Fruit fly (Drosophila melanogaster) whole organism, embryonic: ENCODE data around the gene Paf-AHalpha.

Experiments used
- CG10274 ChIP-seq: fragments of 200-800 bp; sonication (Bioruptor generic); optimal IDR thresholded peaks from 3 replicates; lab custom pipeline; 2017; ENCODE audit warnings: missing biosample characterization, mild to moderate bottlenecking, missing genetic modification characterization
- CG11695 ChIP-seq: fragments of 200-800 bp; sonication (Bioruptor generic); IDR thresholded peaks from 3 replicates; pipeline ENCODE4 v1.3.6; 2022; ENCODE audit warnings: missing biosample characterization, missing genetic modification characterization
- CG12744 ChIP-seq: fragments of 200-800 bp; sonication (Bioruptor generic); optimal IDR thresholded peaks from 2 replicates; lab custom pipeline; 2016; ENCODE audit warnings: missing biosample characterization, missing genetic modification characterization
- CG14050 ChIP-seq: fragments of 200-800 bp; sonication (Bioruptor generic); IDR thresholded peaks from 3 replicates; pipeline ENCODE4 v1.3.6; 2022; ENCODE audit warnings: missing biosample characterization, missing genetic modification characterization
- CG14710 ChIP-seq: fragments of 200-800 bp; sonication (Bioruptor generic); optimal IDR thresholded peaks from 3 replicates; lab custom pipeline; 2019; ENCODE audit warnings: missing biosample characterization, mild to moderate bottlenecking, missing genetic modification characterization, moderate library complexity
- CG14965 ChIP-seq: fragments of 200-800 bp; sonication (Bioruptor generic); optimal IDR thresholded peaks from 2 replicates; lab custom pipeline; 2016; ENCODE audit warnings: missing biosample characterization, missing genetic modification characterization, borderline replicate concordance
- CG18599 ChIP-seq: fragments of 200-800 bp; sonication (Bioruptor generic); optimal IDR thresholded peaks from 3 replicates; lab custom pipeline; 2017; ENCODE audit warnings: missing biosample characterization, missing genetic modification characterization, mild to moderate bottlenecking, moderate library complexity, missing genetic modification reagents
- CG2678 ChIP-seq: fragments of 200-800 bp; sonication (Bioruptor generic); optimal IDR thresholded peaks from 3 replicates; lab custom pipeline; 2019; ENCODE audit warnings: missing biosample characterization, mild to moderate bottlenecking, missing genetic modification characterization, moderate library complexity
- CG31224 ChIP-seq: fragments of 200-800 bp; sonication (Bioruptor generic); IDR thresholded peaks from 2 replicates; pipeline ENCODE4 v1.3.6; 2022; ENCODE audit warnings: missing biosample characterization, missing genetic modification characterization
- CG32532 ChIP-seq: fragments of 200-800 bp; sonication (Bioruptor generic); IDR thresholded peaks from 2 replicates; pipeline ENCODE4 v1.3.6; 2022; ENCODE audit warnings: missing biosample characterization, missing genetic modification characterization
- CG3407 ChIP-seq: fragments of 200-800 bp; sonication (Bioruptor generic); optimal IDR thresholded peaks from 2 replicates; lab custom pipeline; 2018; ENCODE audit warnings: missing biosample characterization, mild to moderate bottlenecking, missing genetic modification characterization
- CG4360 ChIP-seq: fragments of 200-800 bp; sonication (Bioruptor generic); IDR thresholded peaks from 2 replicates; pipeline ENCODE4 v1.3.6; 2022; ENCODE audit warnings: missing biosample characterization, missing genetic modification characterization
- CG43689 ChIP-seq: fragments of 200-800 bp; sonication (Bioruptor generic); IDR thresholded peaks from 2 replicates; pipeline ENCODE4 v1.3.6; 2022; ENCODE audit warnings: missing biosample characterization, missing genetic modification characterization
- CG5245 ChIP-seq: fragments of 200-800 bp; sonication (Bioruptor generic); optimal IDR thresholded peaks from 3 replicates; lab custom pipeline; 2016; ENCODE audit warnings: missing biosample characterization, missing genetic modification characterization
- CG6272 ChIP-seq: fragments of 200-800 bp; sonication (Bioruptor generic); IDR thresholded peaks from 2 replicates; pipeline ENCODE4 v1.3.6; 2022; ENCODE audit warnings: missing biosample characterization, missing genetic modification characterization
- CG7963 ChIP-seq: fragments of 200-800 bp; sonication (Bioruptor generic); IDR thresholded peaks from 3 replicates; pipeline ENCODE4 v1.3.6; 2022; ENCODE audit warnings: missing biosample characterization, missing genetic modification characterization; ENCODE audit not compliant: partially characterized antibody
- CG8089 ChIP-seq: fragments of 200-800 bp; sonication (Bioruptor generic); optimal IDR thresholded peaks from 3 replicates; lab custom pipeline; 2016; ENCODE audit warnings: missing biosample characterization, missing genetic modification characterization
- CG8359 ChIP-seq: fragments of 200-800 bp; sonication (Bioruptor generic); optimal IDR thresholded peaks from 2 replicates; lab custom pipeline; 2017; ENCODE audit warnings: missing biosample characterization, mild to moderate bottlenecking, missing genetic modification characterization, borderline replicate concordance
- CG8924 ChIP-seq: fragments of 200-800 bp; optimal IDR thresholded peaks from 3 replicates; lab custom pipeline; 2019; ENCODE audit warnings: missing biosample characterization, mild to moderate bottlenecking, missing genetic modification characterization, moderate library complexity
- CG9932 ChIP-seq: fragments of 200-800 bp; sonication (Bioruptor generic); IDR thresholded peaks from 2 replicates; pipeline ENCODE4 v1.3.6; 2022; ENCODE audit warnings: missing biosample characterization, missing genetic modification characterization
- Dfd ChIP-seq, 2 experiments: fragments of >200 bp; optimal IDR thresholded peaks; 2 replicates each; lab custom pipeline; 2017; ENCODE audit warnings: missing biosample characterization in 2 of 2, missing genetic modification characterization in 2 of 2
- Doc2 ChIP-seq: fragments of 200-800 bp; sonication (Bioruptor generic); IDR thresholded peaks from 2 replicates; pipeline ENCODE4 v1.3.6; 2022; ENCODE audit warnings: missing biosample characterization, missing genetic modification characterization
- Elba2 ChIP-seq: fragments of 200-800 bp; sonication (Bioruptor generic); optimal IDR thresholded peaks from 3 replicates; lab custom pipeline; 2016; ENCODE audit warnings: missing biosample characterization, missing genetic modification characterization
- GATAe ChIP-seq: fragments of 200-800 bp; sonication (Bioruptor generic); conservative IDR thresholded peaks from 2 replicates; pipeline ENCODE4 v1.3.6; 2022; ENCODE audit warnings: missing biosample characterization, missing genetic modification characterization
- Gsc ChIP-seq: fragments of 200-800 bp; sonication (Bioruptor generic); IDR thresholded peaks from 2 replicates; pipeline ENCODE4 v1.3.6; 2022; ENCODE audit warnings: missing biosample characterization, missing genetic modification characterization
- Hr39 ChIP-seq: fragments of >200 bp; optimal IDR thresholded peaks from 2 replicates; lab custom pipeline; 2017
- Hsf ChIP-seq: fragments of 200-800 bp; sonication (Bioruptor generic); optimal IDR thresholded peaks from 3 replicates; lab custom pipeline; 2016; ENCODE audit warnings: missing biosample characterization, missing genetic modification characterization
- MBD-R2 ChIP-seq: fragments of 200-800 bp; sonication (Bioruptor generic); IDR thresholded peaks from 2 replicates; pipeline ENCODE4 v1.3.6; 2022; ENCODE audit warnings: missing biosample characterization, missing genetic modification characterization
- Meics ChIP-seq: fragments of 200-800 bp; sonication (Bioruptor generic); optimal IDR thresholded peaks from 2 replicates; lab custom pipeline; 2017; ENCODE audit warnings: missing biosample characterization, mild to moderate bottlenecking, missing genetic modification characterization
- Neu2 ChIP-seq: fragments of 200-800 bp; sonication (Bioruptor generic); optimal IDR thresholded peaks from 3 replicates; lab custom pipeline; 2016; ENCODE audit warnings: missing biosample characterization, missing genetic modification characterization, borderline replicate concordance
- NfI ChIP-seq: fragments of 200-800 bp; sonication (Bioruptor generic); optimal IDR thresholded peaks from 3 replicates; lab custom pipeline; 2018; ENCODE audit warnings: missing biosample characterization, mild to moderate bottlenecking, missing genetic modification characterization, moderate library complexity
- PHDP ChIP-seq: fragments of 200-800 bp; sonication (Bioruptor generic); optimal IDR thresholded peaks from 3 replicates; lab custom pipeline; 2018; ENCODE audit warnings: missing biosample characterization, mild to moderate bottlenecking, missing genetic modification characterization, moderate library complexity
- Side ChIP-seq: fragments of 200-800 bp; sonication (Bioruptor generic); optimal IDR thresholded peaks from 2 replicates; lab custom pipeline; 2016; ENCODE audit warnings: missing biosample characterization, missing genetic modification characterization
- Spps ChIP-seq: fragments of 200-800 bp; sonication (Bioruptor generic); optimal IDR thresholded peaks from 2 replicates; lab custom pipeline; 2018; ENCODE audit warnings: missing biosample characterization, mild to moderate bottlenecking, missing genetic modification characterization
- Trl ChIP-seq, 3 experiments: fragments of >200 bp in 2 of 3; fragments of 200-800 bp in 1 of 3; sonication (Bioruptor generic) in 1 of 3; optimal IDR thresholded peaks; 2 replicates in 1 of 3; 3 replicates in 2 of 3; lab custom pipeline; 2016 to 2017; ENCODE audit warnings: missing biosample characterization in 1 of 3, missing genetic modification characterization in 1 of 3
- cg ChIP-seq: fragments of 200-800 bp; sonication (Bioruptor generic); optimal IDR thresholded peaks from 3 replicates; lab custom pipeline; 2019; ENCODE audit warnings: missing biosample characterization, mild to moderate bottlenecking, missing genetic modification characterization, moderate library complexity
- chinmo ChIP-seq: fragments of 200-800 bp; sonication (Bioruptor generic); IDR thresholded peaks from 4 replicates; pipeline ENCODE4 v1.3.6; 2022; ENCODE audit warnings: missing biosample characterization, missing genetic modification characterization; ENCODE audit not compliant: partially characterized antibody
- chm ChIP-seq: fragments of 200-800 bp; sonication (Bioruptor generic); IDR thresholded peaks from 2 replicates; pipeline ENCODE4 v1.3.6; 2022; ENCODE audit warnings: missing biosample characterization, missing genetic modification characterization
- crol ChIP-seq: fragments of 200-800 bp; sonication (Bioruptor generic); IDR thresholded peaks from 2 replicates; pipeline ENCODE4 v1.3.6; 2022; ENCODE audit warnings: missing biosample characterization, missing genetic modification characterization
- crp ChIP-seq, 2 experiments: fragments of 200-800 bp; sonication (Bioruptor generic); optimal IDR thresholded peaks; 2 replicates in 1 of 2; 3 replicates in 1 of 2; lab custom pipeline; 2017; ENCODE audit warnings: missing biosample characterization in 2 of 2, missing genetic modification characterization in 2 of 2, mild to moderate bottlenecking in 1 of 2, moderate library complexity in 1 of 2
- da ChIP-seq: fragments of 200-800 bp; sonication (Bioruptor generic); optimal IDR thresholded peaks from 2 replicates; lab custom pipeline; 2016; ENCODE audit warnings: missing biosample characterization, missing genetic modification characterization
- ham ChIP-seq: fragments of 200-800 bp; sonication (Bioruptor generic); IDR thresholded peaks from 2 replicates; pipeline ENCODE4 v1.3.6; 2022; ENCODE audit warnings: missing biosample characterization, missing genetic modification characterization
- maf-S ChIP-seq: fragments of 200-800 bp; sonication (Bioruptor generic); optimal IDR thresholded peaks from 2 replicates; lab custom pipeline; 2016; ENCODE audit warnings: missing biosample characterization, missing genetic modification characterization
- mld ChIP-seq: fragments of 200-800 bp; sonication (Bioruptor generic); IDR thresholded peaks from 3 replicates; pipeline ENCODE4 v1.3.6; 2022; ENCODE audit warnings: missing biosample characterization, missing genetic modification characterization; ENCODE audit not compliant: partially characterized antibody
- nerfin-1 ChIP-seq: fragments of 200-800 bp; sonication (Bioruptor generic); optimal IDR thresholded peaks from 3 replicates; lab custom pipeline; 2019; ENCODE audit warnings: missing biosample characterization, mild to moderate bottlenecking, missing genetic modification characterization, moderate library complexity
- otp ChIP-seq: fragments of 200-800 bp; sonication (Bioruptor generic); IDR thresholded peaks from 3 replicates; pipeline ENCODE4, ENCODE4 v1.3.6; 2022; ENCODE audit warnings: missing biosample characterization, missing genetic modification characterization
- pita ChIP-seq: fragments of 200-800 bp; sonication (Bioruptor generic); optimal IDR thresholded peaks from 2 replicates; lab custom pipeline; 2017; ENCODE audit warnings: missing biosample characterization, mild to moderate bottlenecking, missing genetic modification characterization
- ro ChIP-seq: fragments of 200-800 bp; sonication (Bioruptor generic); IDR thresholded peaks from 2 replicates; pipeline ENCODE4 v1.3.6; 2022; ENCODE audit warnings: missing biosample characterization, missing genetic modification characterization
- run ChIP-seq: fragments of 200-800 bp; sonication (Bioruptor generic); optimal IDR thresholded peaks from 3 replicates; lab custom pipeline; 2018; ENCODE audit warnings: missing biosample characterization, mild to moderate bottlenecking, missing genetic modification characterization
- wor ChIP-seq: fragments of 200-800 bp; sonication (Bioruptor generic); IDR thresholded peaks from 2 replicates; pipeline ENCODE4 v1.3.6; 2022; ENCODE audit warnings: missing biosample characterization, missing genetic modification characterization

The Paf-AHalpha gene

dm6 chrX:15760447-15761297 is 24.7 kb downstream of the Paf-AHalpha start, which contains the start of the genes Graf and mRpL3 (continued):
- TF ChIP-seq CG2678 (tag; lab: Kevin White, UChicago) (no peak), CG5245 (GFP tag; lab: Kevin White, UChicago) (no peak), crol (GFP tag; lab: Robert Waterston, UW) (no peak), CG32532 (GFP tag; lab: Robert Waterston, UW) (no peak), Meics (GFP tag; lab: Kevin White, UChicago) (no peak), maf-S (GFP tag; lab: Kevin White, UChicago) (no peak), da (GFP tag; lab: Kevin White, UChicago) (no peak), pita (GFP tag; lab: Kevin White, UChicago) (no peak), CG11695 (GFP tag; lab: Robert Waterston, UW) (0 out of 3 replicates have a peak, but pooled peaks have one; percentile 22), Gsc (no peak), nerfin-1 (tag; lab: Kevin White, UChicago) (no peak), cg (GFP tag; lab: Kevin White, UChicago) (peak; percentile 41), CG43689 (GFP tag; lab: Robert Waterston, UW) (no peak), wor (GFP tag; lab: Robert Waterston, UW) (no peak), Trl (optimal IDR thresholded peaks at IDR 0.05; lab: Kevin White, UChicago) (no peak), Trl (GFP tag; optimal IDR thresholded peaks at IDR 0.05; lab: Kevin White, UChicago) (no peak), CG12744 (GFP tag; lab: Kevin White, UChicago) (no peak), CG3407 (GFP tag; lab: Kevin White, UChicago) (no peak), chinmo (GFP tag; lab: Robert Waterston, UW) (peak; percentile 94), Spps (tag; lab: Kevin White, UChicago) (no peak), CG10274 (GFP tag; lab: Kevin White, UChicago) (no peak), Elba2 (GFP tag; lab: Kevin White, UChicago) (no peak), run (tag; lab: Kevin White, UChicago) (no peak), MBD-R2 (GFP tag; lab: Robert Waterston, UW) (no peak), CG14965 (no peak), Hsf (GFP tag; lab: Kevin White, UChicago) (peak; percentile 20), CG8359 (no peak), crp (GFP tag; optimal IDR thresholded peaks at IDR 0.05; lab: Kevin White, UChicago) (no peak), Side (GFP tag; lab: Kevin White, UChicago) (no peak), otp (GFP tag; lab: Robert Waterston, UW) (no peak), Doc2 (no peak), mld (peak; percentile 92), chm (GFP tag; lab: Robert Waterston, UW) (no peak), GATAe (GFP tag; lab: Robert Waterston, UW) (no peak), CG8924 (tag; lab: Kevin White, UChicago) (peak; percentile 30), CG4360 (no peak), CG6272 (no peak), CG18599 (GFP tag; lab: Kevin White, UChicago) (no peak), CG14050 (GFP tag; lab: Robert Waterston, UW) (no peak), CG8089 (no peak), PHDP (tag; lab: Kevin White, UChicago) (no peak), ro (GFP tag; lab: Robert Waterston, UW) (no peak), CG14710 (tag; lab: Kevin White, UChicago) (peak; percentile 41), CG31224 (no peak), Hr39 (lab: Kevin White, UChicago) (no peak), CG7963 (GFP tag; lab: Robert Waterston, UW) (peak; percentile 91), Neu2 (GFP tag; lab: Kevin White, UChicago) (no peak), Dfd (GFP tag; optimal IDR thresholded peaks at IDR 0.05; lab: Kevin White, UChicago) (no peak), ham (GFP tag; lab: Robert Waterston, UW) (no peak), NfI (no peak), CG9932 (GFP tag; lab: Robert Waterston, UW) (no peak; the same call in 1 of the 2 replicates)
